Worm (Caenorhabditis elegans): ENCODE data around the gene C08A9.10.
"Not testable (repeated sequence)": the region's sequence is repeated elsewhere in the genome, so short reads cannot be mapped to it uniquely, and the experiment has no call there.

ce11 chrX:17117359-17117758 lies 36.4 kb downstream of the C08A9.10 start, which contains the start of gene K09E3.2:
- TF ChIP-seq klf-2 (GFP tag; conservative IDR thresholded peaks at IDR 0.05); ztf-29 (GFP tag; IDR thresholded peaks at IDR 0.05); flt-1 (GFP tag; IDR thresholded peaks at IDR 0.05); ref-1 (GFP tag; conservative IDR thresholded peaks at IDR 0.05); T22C8.4 (GFP tag; IDR thresholded peaks at IDR 0.05): not testable (repeated sequence)
